Worm (Caenorhabditis elegans) whole organism, early embryonic: Measurements from ENCODE around the gene sre-11.

Experiments used
- F13C5.2 ChIP-seq: sonication (generic microtip); optimal IDR thresholded peaks from 2 replicates; lab custom pipeline; 2017; ENCODE audit warnings: mild to moderate bottlenecking, missing genetic modification characterization, inconsistent platforms, missing compliant biosample characterization
- aly-1 ChIP-seq: sonication (generic microtip); optimal IDR thresholded peaks from 2 replicates; lab custom pipeline; 2016; ENCODE audit warnings: missing genetic modification characterization, missing compliant biosample characterization
- ama-1 ChIP-seq: fragments of 150-350 bp; optimal IDR thresholded peaks from 2 replicates; lab custom pipeline; 2014
- ceh-13 ChIP-seq: fragments of 200-800 bp; sonication (Bioruptor generic); optimal IDR thresholded peaks from 2 replicates; lab custom pipeline; 2018; ENCODE audit warnings: mild to moderate bottlenecking, missing genetic modification characterization, missing compliant biosample characterization
- flt-1 ChIP-seq: fragments of 200-800 bp; sonication (Bioruptor generic); IDR thresholded peaks from 2 replicates; pipeline ENCODE4 v1.3.6; 2022; ENCODE audit warnings: missing genetic modification characterization, missing compliant biosample characterization
- hmg-4 ChIP-seq: fragments of 200-800 bp; sonication (Bioruptor generic); optimal IDR thresholded peaks from 2 replicates; lab custom pipeline; 2018; ENCODE audit warnings: mild to moderate bottlenecking, missing genetic modification characterization, missing compliant biosample characterization
- hnd-1 ChIP-seq: sonication (generic microtip); optimal IDR thresholded peaks from 2 replicates; lab custom pipeline; 2016; ENCODE audit warnings: missing genetic modification characterization, missing compliant biosample characterization
- pes-1 ChIP-seq: fragments of 200-800 bp; sonication (Bioruptor generic); IDR thresholded peaks from 2 replicates; pipeline ENCODE4 v1.3.6; 2022; ENCODE audit warnings: missing genetic modification reagents, missing genetic modification characterization, missing compliant biosample characterization
- scrt-1 ChIP-seq: fragments of 200-800 bp; sonication (Bioruptor generic); IDR thresholded peaks from 2 replicates; pipeline ENCODE4 v1.3.6; 2022; ENCODE audit warnings: missing genetic modification characterization, missing compliant biosample characterization
- tbx-11 ChIP-seq: fragments of 200-800 bp; sonication (Bioruptor generic); IDR thresholded peaks from 2 replicates; pipeline ENCODE4 v1.3.6; 2022; ENCODE audit warnings: missing genetic modification characterization, missing compliant biosample characterization
- tbx-37 ChIP-seq: fragments of 200-800 bp; sonication (Bioruptor generic); conservative IDR thresholded peaks from 2 replicates; pipeline ENCODE4 v1.3.6; 2022; ENCODE audit warnings: missing genetic modification reagents, missing genetic modification characterization, missing compliant biosample characterization
- tra-4 ChIP-seq: sonication (generic microtip); optimal IDR thresholded peaks from 2 replicates; lab custom pipeline; 2017; ENCODE audit warnings: missing genetic modification characterization, missing compliant biosample characterization

DNA sequence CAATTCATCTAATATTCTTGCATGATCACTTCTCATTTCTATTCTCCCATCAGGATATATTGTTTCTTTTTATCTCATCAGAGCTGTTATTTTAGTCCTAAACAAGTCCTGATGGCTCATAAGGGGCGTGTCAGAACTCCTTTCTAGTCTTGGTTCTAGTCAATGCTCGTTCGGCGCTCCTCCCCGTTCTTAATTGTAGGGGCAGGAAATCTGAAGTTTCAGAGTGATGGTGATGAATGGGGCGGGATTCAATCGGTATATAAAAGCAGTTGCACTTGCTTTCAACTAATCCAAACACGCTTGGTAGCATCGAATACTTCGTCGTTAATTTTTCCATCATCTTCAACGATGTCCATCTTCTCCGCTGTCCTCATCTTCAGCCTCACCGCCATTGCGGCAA lies 11.5 kb downstream of the sre-11 start, which contains the start of gene C12D5.4:
- TF ChIP-seq scrt-1 (GFP tag; lab: Robert Waterston, UW) (no peak), hmg-4 (no peak), aly-1 (tag; lab: Kevin White, UChicago) (no peak), ama-1 (lab: Kevin White, UChicago) (no peak), ceh-13 (GFP tag; lab: Kevin White, UChicago) (no peak), hnd-1 (tag; lab: Kevin White, UChicago) (no peak), tbx-11 (no peak), flt-1 (GFP tag; lab: Robert Waterston, UW) (no peak), F13C5.2 (tag; lab: Kevin White, UChicago) (no peak), pes-1 (GFP tag; lab: Robert Waterston, UW) (no peak), tbx-37 (GFP tag; lab: Robert Waterston, UW) (no peak), tra-4 (tag; lab: Kevin White, UChicago) (no peak)
